Fruit fly (Drosophila melanogaster) whole organism, wandering third instar larva: Measurements from ENCODE around the gene Tg.

Source experiments
- Abd-B ChIP-seq: fragments of >200 bp; optimal IDR thresholded peaks from 2 replicates; lab custom pipeline; 2017; ENCODE audit warnings: missing biosample characterization, missing genetic modification characterization
- Hnf4 ChIP-seq: fragments of 200-800 bp; sonication (Bioruptor generic); optimal IDR thresholded peaks from 2 replicates; lab custom pipeline; 2016; ENCODE audit warnings: missing biosample characterization, mild to moderate bottlenecking, missing genetic modification characterization
- Myc ChIP-seq: fragments of >200 bp; optimal IDR thresholded peaks from 2 replicates; lab custom pipeline; 2017
- N ChIP-seq: fragments of >200 bp; optimal IDR thresholded peaks from 2 replicates; lab custom pipeline; 2018; ENCODE audit warnings: missing biosample characterization, missing external identifiers, missing genetic modification characterization
- OdsH ChIP-seq: fragments of 200-800 bp; sonication (Bioruptor generic); optimal IDR thresholded peaks from 2 replicates; lab custom pipeline; 2016; ENCODE audit warnings: missing biosample characterization, mild to moderate bottlenecking, missing genetic modification characterization
- brk ChIP-seq: fragments of 200-800 bp; sonication (Bioruptor generic); optimal IDR thresholded peaks from 2 replicates; lab custom pipeline; 2016; ENCODE audit warnings: missing biosample characterization, mild to moderate bottlenecking, missing genetic modification characterization
- fru ChIP-seq: fragments of 200-800 bp; sonication (Bioruptor generic); optimal IDR thresholded peaks from 3 replicates; lab custom pipeline; 2016; ENCODE audit warnings: missing biosample characterization, mild to moderate bottlenecking, missing genetic modification characterization
- lola ChIP-seq: fragments of >200 bp; optimal IDR thresholded peaks from 2 replicates; lab custom pipeline; 2017; ENCODE audit warnings: missing biosample characterization, missing genetic modification characterization
- pan ChIP-seq: fragments of >200 bp; optimal IDR thresholded peaks from 2 replicates; lab custom pipeline; 2017
- psq ChIP-seq: fragments of 200-800 bp; sonication (Bioruptor generic); optimal IDR thresholded peaks from 3 replicates; lab custom pipeline; 2017; ENCODE audit warnings: missing biosample characterization, mild to moderate bottlenecking, missing genetic modification characterization, moderate library complexity
- rgr ChIP-seq: fragments of 200-800 bp; sonication (Bioruptor generic); optimal IDR thresholded peaks from 3 replicates; lab custom pipeline; 2016; ENCODE audit warnings: missing biosample characterization, mild to moderate bottlenecking, missing genetic modification characterization
- sage ChIP-seq: fragments of 200-800 bp; sonication (Bioruptor generic); optimal IDR thresholded peaks from 2 replicates; lab custom pipeline; 2016; ENCODE audit warnings: missing biosample characterization, mild to moderate bottlenecking, missing genetic modification characterization
- tai ChIP-seq: sonication (Bioruptor generic); optimal IDR thresholded peaks from 2 replicates; lab custom pipeline; 2016; ENCODE audit warnings: missing biosample characterization, missing genetic modification characterization
- usp ChIP-seq: fragments of >200 bp; optimal IDR thresholded peaks from 2 replicates; lab custom pipeline; 2017; ENCODE audit warnings: missing biosample characterization, missing genetic modification characterization

DNA sequence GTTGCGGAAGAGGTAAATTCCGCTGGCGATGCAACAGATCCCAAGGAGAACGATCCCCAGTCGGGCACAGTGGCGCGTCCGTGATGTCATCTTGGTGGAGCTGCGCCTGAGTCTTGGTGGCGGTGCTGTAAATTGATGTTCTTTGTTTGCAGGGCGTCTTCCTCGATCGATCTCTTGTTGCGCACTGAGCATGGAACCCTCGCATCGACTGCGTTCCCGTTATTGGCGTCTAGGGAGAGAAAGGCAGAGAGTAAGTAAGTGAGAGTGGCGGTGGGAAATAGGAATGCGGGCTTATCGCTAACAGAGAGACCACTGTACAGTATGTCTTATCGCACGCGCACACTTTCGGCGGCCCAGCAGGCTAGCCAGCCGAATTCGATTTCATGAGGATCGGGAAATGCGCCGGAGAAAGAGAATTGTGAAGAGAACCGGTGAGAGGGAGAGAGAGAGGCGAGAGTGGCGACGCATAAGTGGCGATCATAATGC, 19.8 kb upstream of the Tg start:
- TF ChIP-seq fru (GFP tag; lab: Kevin White, UChicago), result no peak
- no peak for TF ChIP-seq sage (GFP tag; lab: Kevin White, UChicago)
- no peak for TF ChIP-seq OdsH (GFP tag; lab: Kevin White, UChicago)
- no peak for TF ChIP-seq lola (GFP tag; lab: Kevin White, UChicago)
- TF ChIP-seq Myc (lab: Kevin White, UChicago), result no peak
- no peak for TF ChIP-seq Hnf4
- no peak for TF ChIP-seq usp (GFP tag; lab: Kevin White, UChicago)
- no peak for TF ChIP-seq N (GFP tag; lab: Kevin White, UChicago)
- no peak for TF ChIP-seq brk (GFP tag; lab: Kevin White, UChicago)
- no peak for TF ChIP-seq rgr (GFP tag; lab: Kevin White, UChicago)
- no peak for TF ChIP-seq tai (GFP tag; lab: Kevin White, UChicago)
- no peak for TF ChIP-seq psq (GFP tag; lab: Kevin White, UChicago)
- TF ChIP-seq Abd-B (GFP tag; lab: Kevin White, UChicago), result no peak
- no peak for TF ChIP-seq pan (lab: Kevin White, UChicago)
